Worm (Caenorhabditis elegans): ENCODE measurements around the gene F59E12.1.

Gene F59E12.1

ce11 chrII:5704479-5704878 is 50.2 kb downstream of the F59E12.1 start:
- no peak for TF ChIP-seq ceh-9 (tag; optimal IDR thresholded peaks at IDR 0.05)
- no peak for TF ChIP-seq mml-1 (tag; optimal IDR thresholded peaks at IDR 0.05)
- no peak for TF ChIP-seq jun-1 (tag; optimal IDR thresholded peaks at IDR 0.05)
- TF ChIP-seq daf-12 (tag; optimal IDR thresholded peaks at IDR 0.05): no peak
- no peak for TF ChIP-seq nhr-11 (tag; optimal IDR thresholded peaks at IDR 0.05)
- no peak for TF ChIP-seq egl-27 (tag; optimal IDR thresholded peaks at IDR 0.05)
- TF ChIP-seq tbx-2 (tag; optimal IDR thresholded peaks at IDR 0.05): no peak
- no peak for TF ChIP-seq nhr-237 (tag; optimal IDR thresholded peaks at IDR 0.05)
- peak; percentile 6 for TF ChIP-seq egl-5 (tag; optimal IDR thresholded peaks at IDR 0.05)

Measured in whole organism, L3 larva.